Fruit fly (Drosophila melanogaster): ENCODE data around the gene CG16743.
A peak's percentile ranks its signal among the peaks of the same experiment; 100 is the strongest.

The CG16743 gene

dm6 chr2L:10967257-10968008 lies 4.6 kb upstream of the CG16743 start (continued):
- TF ChIP-seq CG13624 (GFP tag; optimal IDR thresholded peaks at IDR 0.05) (no peak), CG2875 (GFP tag; optimal IDR thresholded peaks at IDR 0.05) (no peak), CG3726 (GFP tag; IDR thresholded peaks at IDR 0.05) (no peak), tna (GFP tag; IDR thresholded peaks at IDR 0.05; ENCODE audit: partially characterized antibody) (0 out of 2 replicates have a peak, but pooled peaks have one; percentile 9), seq (GFP tag; IDR thresholded peaks at IDR 0.05) (no peak), Hsf (GFP tag; optimal IDR thresholded peaks at IDR 0.05) (no peak), CG10209 (GFP tag; optimal IDR thresholded peaks at IDR 0.05) (no peak), Mes4 (GFP tag; optimal IDR thresholded peaks at IDR 0.05) (no peak), grn (GFP tag; optimal IDR thresholded peaks at IDR 0.05) (no peak), nerfin-1 (tag; optimal IDR thresholded peaks at IDR 0.05) (no peak), toy (GFP tag; IDR thresholded peaks at IDR 0.05) (no peak), CrebB (tag; optimal IDR thresholded peaks at IDR 0.05) (no peak), rib (GFP tag; IDR thresholded peaks at IDR 0.05) (peak; percentile 37; the same call in 1 of the 2 replicates), CG8388 (GFP tag; optimal IDR thresholded peaks at IDR 0.05) (no peak), ci (GFP tag; IDR thresholded peaks at IDR 0.05) (0 out of 3 replicates have a peak, but pooled peaks have one; percentile 54), Lim3 (GFP tag; IDR thresholded peaks at IDR 0.05) (no peak), CG16863 (GFP tag; optimal IDR thresholded peaks at IDR 0.05) (no peak), CG9876 (GFP tag; optimal IDR thresholded peaks at IDR 0.05) (no peak), Bteb2 (GFP tag; optimal IDR thresholded peaks at IDR 0.05) (no peak), CG12769 (tag; optimal IDR thresholded peaks at IDR 0.05) (peak; percentile 8), Lpt (GFP tag; optimal IDR thresholded peaks at IDR 0.05) (no peak), CG7839 (tag; optimal IDR thresholded peaks at IDR 0.05) (no peak), amos (GFP tag; IDR thresholded peaks at IDR 0.05; ENCODE audit: partially characterized antibody) (no peak), CHES-1-like (GFP tag; optimal IDR thresholded peaks at IDR 0.05) (no peak), Rfx (GFP tag; IDR thresholded peaks at IDR 0.05) (no peak; the same call in 1 of the 2 replicates), CG6813 (GFP tag; optimal IDR thresholded peaks at IDR 0.05) (no peak), fu2 (GFP tag; optimal IDR thresholded peaks at IDR 0.05) (no peak), ac (GFP tag; optimal IDR thresholded peaks at IDR 0.05) (no peak), NK7.1 (GFP tag; optimal IDR thresholded peaks at IDR 0.05) (no peak), cad (GFP tag; optimal IDR thresholded peaks at IDR 0.05) (peak; percentile 32), Dbx (GFP tag; IDR thresholded peaks at IDR 0.05) (no peak), D (optimal IDR thresholded peaks at IDR 0.05) (no peak), D (GFP tag; optimal IDR thresholded peaks at IDR 0.05) (no peak), CG9797 (GFP tag; optimal IDR thresholded peaks at IDR 0.05) (no peak), CG4730 (GFP tag; IDR thresholded peaks at IDR 0.05) (no peak), sna (GFP tag; IDR thresholded peaks at IDR 0.05; ENCODE audit: partially characterized antibody) (no peak), CG1233 (GFP tag; optimal IDR thresholded peaks at IDR 0.05) (no peak), Side (GFP tag; optimal IDR thresholded peaks at IDR 0.05) (peak; percentile 18), Taf1 (GFP tag; IDR thresholded peaks at IDR 0.05) (no peak), Asciz (GFP tag; optimal IDR thresholded peaks at IDR 0.05) (no peak), bigmax (GFP tag; optimal IDR thresholded peaks at IDR 0.05) (no peak), CG13894 (tag; optimal IDR thresholded peaks at IDR 0.05) (no peak), odd (GFP tag; optimal IDR thresholded peaks at IDR 0.05) (no peak), Dp (GFP tag; optimal IDR thresholded peaks at IDR 0.05) (no peak), CG12219 (GFP tag; optimal IDR thresholded peaks at IDR 0.05) (no peak), Adf1 (GFP tag; IDR thresholded peaks at IDR 0.05) (peak; percentile 57), dimm (GFP tag; IDR thresholded peaks at IDR 0.05) (no peak), peb (GFP tag; IDR thresholded peaks at IDR 0.05) (no peak), CG9727 (GFP tag; optimal IDR thresholded peaks at IDR 0.05) (peak; percentile 63), dati (GFP tag; IDR thresholded peaks at IDR 0.05) (no peak), abd-A (tag; optimal IDR thresholded peaks at IDR 0.05) (peak; percentile 70)
